Fruit fly (Drosophila melanogaster) whole organism, wandering third instar larva: ENCODE data around the gene CG5435.

Experiments used
- Hnf4 ChIP-seq: fragments of 200-800 bp; sonication (Bioruptor generic); optimal IDR thresholded peaks from 2 replicates; lab custom pipeline; 2016; ENCODE audit warnings: missing biosample characterization, mild to moderate bottlenecking, missing genetic modification characterization
- Jra ChIP-seq: sonication (Bioruptor generic); optimal IDR thresholded peaks from 2 replicates; lab custom pipeline; 2016; ENCODE audit warnings: missing biosample characterization, missing genetic modification characterization
- N ChIP-seq: fragments of >200 bp; optimal IDR thresholded peaks from 2 replicates; lab custom pipeline; 2018; ENCODE audit warnings: missing biosample characterization, missing external identifiers, missing genetic modification characterization
- OdsH ChIP-seq: fragments of 200-800 bp; sonication (Bioruptor generic); optimal IDR thresholded peaks from 2 replicates; lab custom pipeline; 2016; ENCODE audit warnings: missing biosample characterization, mild to moderate bottlenecking, missing genetic modification characterization
- Rel ChIP-seq, 2 experiments: fragments of 200-800 bp; sonication (Bioruptor generic) in 1 of 2; optimal IDR thresholded peaks; 2 replicates in 1 of 2; 3 replicates in 1 of 2; lab custom pipeline; 2016 to 2019; ENCODE audit warnings: mild to moderate bottlenecking in 2 of 2, missing biosample characterization in 2 of 2, missing genetic modification characterization in 2 of 2, moderate library complexity in 1 of 2
- br ChIP-seq: fragments of 200-800 bp; sonication (Bioruptor generic); optimal IDR thresholded peaks from 2 replicates; lab custom pipeline; 2016; ENCODE audit warnings: missing biosample characterization, missing genetic modification characterization
- dl ChIP-seq, 2 experiments: fragments of 175-275, 200-275 bp in 1 of 2; fragments of 200-275 bp in 1 of 2; sonication (Bioruptor generic); optimal IDR thresholded peaks; lab custom pipeline; 2018; ENCODE audit warnings: mild to moderate bottlenecking in 2 of 2, missing biosample characterization in 2 of 2, missing genetic modification characterization in 2 of 2, moderate library complexity in 2 of 2; ENCODE audit not compliant: partially characterized antibody in 2 of 2, insufficient read depth in 1 of 2
- dsf ChIP-seq: sonication (Bioruptor generic); optimal IDR thresholded peaks from 2 replicates; lab custom pipeline; 2016; ENCODE audit warnings: missing biosample characterization, missing genetic modification characterization, borderline replicate concordance
- fru ChIP-seq: fragments of 200-800 bp; sonication (Bioruptor generic); optimal IDR thresholded peaks from 3 replicates; lab custom pipeline; 2016; ENCODE audit warnings: missing biosample characterization, mild to moderate bottlenecking, missing genetic modification characterization
- h ChIP-seq: fragments of 200-800 bp; sonication (Bioruptor generic); optimal IDR thresholded peaks from 3 replicates; lab custom pipeline; 2016; ENCODE audit warnings: missing biosample characterization, mild to moderate bottlenecking, missing genetic modification characterization
- psq ChIP-seq: fragments of 200-800 bp; sonication (Bioruptor generic); optimal IDR thresholded peaks from 3 replicates; lab custom pipeline; 2017; ENCODE audit warnings: missing biosample characterization, mild to moderate bottlenecking, missing genetic modification characterization, moderate library complexity
- sage ChIP-seq: fragments of 200-800 bp; sonication (Bioruptor generic); optimal IDR thresholded peaks from 2 replicates; lab custom pipeline; 2016; ENCODE audit warnings: missing biosample characterization, mild to moderate bottlenecking, missing genetic modification characterization
- sv ChIP-seq: fragments of 200-800 bp; sonication (Bioruptor generic); optimal IDR thresholded peaks from 3 replicates; lab custom pipeline; 2016; ENCODE audit warnings: missing biosample characterization, missing genetic modification characterization
- usp ChIP-seq: fragments of >200 bp; optimal IDR thresholded peaks from 2 replicates; lab custom pipeline; 2017; ENCODE audit warnings: missing biosample characterization, missing genetic modification characterization

- no peak for TF ChIP-seq Rel (GFP tag; optimal IDR thresholded peaks at IDR 0.05; lab: Kevin White, UChicago)
- no peak for TF ChIP-seq Rel (tag; optimal IDR thresholded peaks at IDR 0.05; lab: Kevin White, UChicago)
- TF ChIP-seq OdsH (GFP tag; lab: Kevin White, UChicago) = no peak
- no peak for TF ChIP-seq psq (GFP tag; lab: Kevin White, UChicago)
- TF ChIP-seq Hnf4 = no peak
- TF ChIP-seq fru (GFP tag; lab: Kevin White, UChicago) = no peak
- no peak for TF ChIP-seq N (GFP tag; lab: Kevin White, UChicago)
- TF ChIP-seq dsf = no peak
- no peak for TF ChIP-seq Jra (GFP tag; lab: Kevin White, UChicago)
- TF ChIP-seq sage (GFP tag; lab: Kevin White, UChicago) = no peak
- TF ChIP-seq dl (GFP tag; optimal IDR thresholded peaks at IDR 0.05; lab: Kevin White, UChicago; ENCODE audit: insufficient read depth in 1 of 2, partially characterized antibody in 2 of 2) = no peak
- TF ChIP-seq sv (GFP tag; lab: Kevin White, UChicago) = no peak
- TF ChIP-seq usp (GFP tag; lab: Kevin White, UChicago) = no peak
- no peak for TF ChIP-seq br (GFP tag; lab: Kevin White, UChicago)
- TF ChIP-seq h (GFP tag; lab: Kevin White, UChicago) = no peak
Observed at dm6 chr2L:12471937-12472336, 41.2 kb upstream of the CG5435 start.
